Fruit fly (Drosophila melanogaster) whole organism, prepupa: ENCODE results near the gene Shal.

Experiments used
- Blimp-1 ChIP-seq: fragments of 200-800 bp; sonication (Bioruptor generic); optimal IDR thresholded peaks from 3 replicates; lab custom pipeline; 2017; ENCODE audit warnings: missing biosample characterization, missing genetic modification characterization, mild to moderate bottlenecking, moderate library complexity, missing genetic modification reagents
- CG11294 ChIP-seq: fragments of 200-800 bp; sonication (Bioruptor generic); IDR thresholded peaks from 2 replicates; pipeline ENCODE4 v1.3.6; 2022; ENCODE audit warnings: missing biosample characterization, missing genetic modification characterization
- CG16779 ChIP-seq: fragments of 200-800 bp; sonication (Bioruptor generic); optimal IDR thresholded peaks from 3 replicates; lab custom pipeline; 2017; ENCODE audit warnings: missing biosample characterization, mild to moderate bottlenecking, missing genetic modification characterization
- CG6276 ChIP-seq: fragments of 200-800 bp; sonication (Bioruptor generic); optimal IDR thresholded peaks from 2 replicates; lab custom pipeline; 2017; ENCODE audit warnings: missing biosample characterization, mild to moderate bottlenecking, missing genetic modification characterization
- CG6792 ChIP-seq: fragments of 200-800 bp; sonication (Bioruptor generic); optimal IDR thresholded peaks from 3 replicates; lab custom pipeline; 2016; ENCODE audit warnings: missing biosample characterization, missing genetic modification characterization
- CG9139 ChIP-seq: fragments of 200-800 bp; sonication (Bioruptor generic); optimal IDR thresholded peaks from 3 replicates; lab custom pipeline; 2017; ENCODE audit warnings: missing biosample characterization, mild to moderate bottlenecking, missing genetic modification characterization
- Eip93F ChIP-seq: fragments of 200-800 bp; sonication (Bioruptor generic); optimal IDR thresholded peaks from 2 replicates; lab custom pipeline; 2016; ENCODE audit warnings: missing biosample characterization, mild to moderate bottlenecking, missing genetic modification characterization
- Ets96B ChIP-seq: fragments of 200-800 bp; optimal IDR thresholded peaks from 2 replicates; lab custom pipeline; 2019; ENCODE audit warnings: missing biosample characterization, mild to moderate bottlenecking, missing genetic modification characterization, moderate library complexity
- Gug ChIP-seq: fragments of 200-800 bp; sonication (Bioruptor generic); IDR thresholded peaks from 2 replicates; pipeline ENCODE4 v1.3.6; 2022; ENCODE audit warnings: missing biosample characterization, missing genetic modification characterization
- Sox102F ChIP-seq: fragments of 200-800 bp; sonication (Bioruptor generic); optimal IDR thresholded peaks from 2 replicates; lab custom pipeline; 2016; ENCODE audit warnings: missing biosample characterization, mild to moderate bottlenecking, missing genetic modification characterization
- Sox15 ChIP-seq: fragments of 200-800 bp; sonication (Bioruptor generic); optimal IDR thresholded peaks from 3 replicates; lab custom pipeline; 2016; ENCODE audit warnings: missing biosample characterization, missing genetic modification characterization
- salr ChIP-seq, 2 experiments: fragments of 200-800 bp; sonication (Bioruptor generic); optimal IDR thresholded peaks; 3 replicates each; lab custom pipeline; 2016 to 2018; ENCODE audit warnings: missing biosample characterization in 2 of 2, missing genetic modification characterization in 2 of 2, mild to moderate bottlenecking in 1 of 2

DNA sequence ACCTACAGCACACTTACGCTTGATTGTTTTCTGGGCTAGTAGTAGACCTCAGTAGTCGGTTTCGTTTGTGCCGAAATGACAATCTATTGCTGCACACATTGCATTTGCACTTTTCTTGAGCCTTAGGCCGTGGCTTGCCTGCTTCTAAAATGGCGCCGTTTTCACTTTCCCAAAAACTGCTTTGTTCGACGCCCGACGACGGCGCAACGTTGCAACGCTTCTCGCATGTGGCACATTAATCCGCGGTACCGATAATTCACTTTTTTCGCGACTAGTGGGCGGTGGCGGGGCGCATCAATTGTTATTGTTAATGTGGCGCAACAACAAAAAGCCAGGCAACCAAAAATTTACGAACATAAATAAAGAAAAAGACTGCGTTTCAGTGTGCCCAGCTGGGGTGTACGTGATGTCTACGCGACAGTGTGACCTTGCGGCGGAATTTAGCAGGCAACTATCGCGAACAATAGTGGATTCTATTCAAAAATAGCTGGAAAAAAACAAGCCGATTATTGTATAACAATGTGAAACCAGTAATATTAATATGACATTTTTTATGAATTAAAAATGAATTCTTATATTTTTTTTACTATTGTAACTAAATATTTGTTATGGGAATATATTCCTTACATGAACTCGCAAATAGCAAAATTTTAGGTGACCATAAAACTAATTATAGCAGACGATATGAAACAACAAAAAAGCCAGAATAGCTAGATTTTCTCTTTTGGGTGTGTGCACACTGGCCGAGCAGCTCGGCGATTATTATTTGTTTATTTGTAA, 14.2 kb upstream of the Shal start, which contains the start of the genes ash1 and Taf6:
- TF ChIP-seq Blimp-1 (GFP tag; lab: Kevin White, UChicago) (peak; percentile 89), Ets96B (tag; lab: Kevin White, UChicago) (no peak), CG6276 (GFP tag; lab: Kevin White, UChicago) (no peak), Gug (GFP tag; lab: Robert Waterston, UW) (no peak), Eip93F (GFP tag; lab: Kevin White, UChicago) (peak; percentile 13), Sox102F (no peak), CG9139 (GFP tag; lab: Kevin White, UChicago) (no peak), salr (GFP tag; optimal IDR thresholded peaks at IDR 0.05; lab: Kevin White, UChicago) (no peak), CG6792 (GFP tag; lab: Kevin White, UChicago) (no peak), CG11294 (GFP tag; lab: Robert Waterston, UW) (no peak), Sox15 (GFP tag; lab: Kevin White, UChicago) (no peak), CG16779 (tag; lab: Kevin White, UChicago) (no peak)
